Worm (Caenorhabditis elegans) whole organism, L4/young adult: ENCODE data around the gene F22E5.6.

Experiments used
- W03F9.2 ChIP-seq: fragments of 150-350 bp; optimal IDR thresholded peaks from 2 replicates; lab custom pipeline; 2014; ENCODE audit warnings: missing biosample characterization, missing genetic modification characterization

Gene F22E5.6

ce11 chrII:2700229-2700628 is 50.6 kb downstream of the F22E5.6 start, which contains the start of gene sri-61:
TSS of gene sri-61 (minus strand) at chrII:2700329.
- TF ChIP-seq W03F9.2 (tag; lab: Kevin White, UChicago) = no peak
